Fruit fly (Drosophila melanogaster) whole organism, pupa: Measurements from ENCODE around the gene CG12725.
A peak's percentile ranks its signal among the peaks of the same experiment; 100 is the strongest.

ENCODE experiments used
- CG10348 ChIP-seq: fragments of 200-800 bp; sonication (Bioruptor generic); IDR thresholded peaks from 2 replicates; pipeline ENCODE4 v1.3.6; 2022; ENCODE audit warnings: missing biosample characterization, missing genetic modification characterization
- CG13204 ChIP-seq: fragments of 200-800 bp; sonication (Bioruptor generic); optimal IDR thresholded peaks from 2 replicates; lab custom pipeline; 2018; ENCODE audit warnings: missing biosample characterization, mild to moderate bottlenecking, missing genetic modification characterization, moderate library complexity
- CG32121 ChIP-seq: fragments of 200-800 bp; sonication (Bioruptor generic); IDR thresholded peaks from 2 replicates; pipeline ENCODE4 v1.3.6; 2022; ENCODE audit warnings: missing biosample characterization, missing genetic modification characterization
- CG34367 ChIP-seq: fragments of 200-800 bp; sonication (Bioruptor generic); optimal IDR thresholded peaks from 2 replicates; lab custom pipeline; 2018; ENCODE audit warnings: missing biosample characterization, mild to moderate bottlenecking, missing genetic modification characterization
- CG8159 ChIP-seq: fragments of 200-800 bp; sonication (Bioruptor generic); optimal IDR thresholded peaks from 3 replicates; lab custom pipeline; 2018; ENCODE audit warnings: missing biosample characterization, mild to moderate bottlenecking, missing genetic modification characterization, moderate library complexity
- CG9948 ChIP-seq: fragments of 200-800 bp; sonication (Bioruptor generic); optimal IDR thresholded peaks from 2 replicates; lab custom pipeline; 2018; ENCODE audit warnings: missing biosample characterization, mild to moderate bottlenecking, missing genetic modification characterization, moderate library complexity
- D1 ChIP-seq: fragments of 200-800 bp; sonication (Bioruptor generic); optimal IDR thresholded peaks from 2 replicates; lab custom pipeline; 2018; ENCODE audit warnings: missing biosample characterization, mild to moderate bottlenecking, missing genetic modification characterization, moderate library complexity
- Snoo ChIP-seq: fragments of 200-800 bp; sonication (Bioruptor generic); optimal IDR thresholded peaks from 3 replicates; lab custom pipeline; 2017; ENCODE audit warnings: missing biosample characterization, mild to moderate bottlenecking, missing genetic modification characterization, inconsistent platforms

DNA sequence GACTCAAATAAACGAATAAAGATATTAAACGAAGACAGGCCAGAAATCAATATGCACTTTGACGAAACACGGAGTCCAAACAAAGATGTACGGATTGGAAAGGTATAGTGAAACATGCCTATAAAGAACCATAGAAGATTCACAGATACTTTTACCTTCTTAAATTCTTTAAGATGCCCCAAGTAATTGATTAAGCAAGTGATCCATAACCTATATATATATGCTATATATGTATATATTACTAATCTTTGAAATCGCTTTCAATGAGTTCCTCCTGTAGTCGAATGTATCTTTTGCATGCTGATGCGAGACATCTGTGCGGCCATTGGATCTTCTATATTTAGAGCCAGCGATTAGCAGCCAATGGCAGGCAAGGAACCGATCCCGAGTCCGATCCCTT is 34.5 kb downstream of the CG12725 start, which contains the start of gene dmrt11E:
- TF ChIP-seq D1 (tag; lab: Kevin White, UChicago): no peak
- TF ChIP-seq CG8159 (tag; lab: Kevin White, UChicago): peak; percentile 60
- no peak for TF ChIP-seq Snoo
- TF ChIP-seq CG32121 (GFP tag; lab: Robert Waterston, UW): peak; percentile 27; the same call in 1 of the 2 replicates
- no peak for TF ChIP-seq CG10348 (GFP tag; lab: Robert Waterston, UW)
- no peak for TF ChIP-seq CG13204 (GFP tag; lab: Kevin White, UChicago)
- peak; percentile 46 for TF ChIP-seq CG9948
- TF ChIP-seq CG34367 (tag; lab: Kevin White, UChicago): peak; percentile 42
